Worm (Caenorhabditis elegans) whole organism, L4/young adult: Measurements from ENCODE around the gene srz-38.
"Not testable (repeated sequence)": the region's sequence is repeated elsewhere in the genome, so short reads cannot be mapped to it uniquely, and the experiment has no call there.

Experiments used
- W03F9.2 ChIP-seq: fragments of 150-350 bp; optimal IDR thresholded peaks from 2 replicates; lab custom pipeline; 2014; ENCODE audit warnings: missing biosample characterization, missing genetic modification characterization
- dao-5 ChIP-seq: sonication (generic microtip); optimal IDR thresholded peaks from 2 replicates; lab custom pipeline; 2016; ENCODE audit warnings: missing genotype, missing genetic modification characterization, moderate library complexity, missing compliant biosample characterization
- him-1 ChIP-seq: sonication (generic microtip); optimal IDR thresholded peaks from 2 replicates; lab custom pipeline; 2016; ENCODE audit warnings: missing genotype, missing genetic modification reagents, missing genetic modification characterization, missing compliant biosample characterization

The srz-38 gene

ce11 chrIV:16335037-16335436, at the start of gene srz-38:
Gene srz-38, plus strand, starts transcription at chrIV:16335337.
- no peak for TF ChIP-seq dao-5

- TF ChIP-seq him-1 (tag; lab: Kevin White, UChicago) (no peak), W03F9.2 (tag; lab: Kevin White, UChicago) (no peak), dao-5 (no peak)
Observed at ce11 chrIV:16290745-16291144, 44.4 kb upstream of the srz-38 start, which contains the start of gene srz-75. Gene srz-75, minus strand, starts transcription at chrIV:16290845.

- TF ChIP-seq him-1 (tag; lab: Kevin White, UChicago) (no peak), W03F9.2 (tag; lab: Kevin White, UChicago) (no peak), dao-5 (no peak)
Observed at ce11 chrIV:16293889-16294288, 41.2 kb upstream of the srz-38 start.

- TF ChIP-seq him-1 (tag; lab: Kevin White, UChicago) (no peak), dao-5 (no peak), W03F9.2 (tag; lab: Kevin White, UChicago) (no peak)
Observed at ce11 chrIV:16298851-16299250, 36.3 kb upstream of the srz-38 start, which contains the start of gene srz-72. Gene srz-72, plus strand, starts transcription at chrIV:16299151.

ce11 chrIV:16306918-16307317, 28.2 kb upstream of the srz-38 start:
- no peak for TF ChIP-seq him-1 (tag; lab: Kevin White, UChicago)
- TF ChIP-seq W03F9.2 (tag; lab: Kevin White, UChicago): no peak
- TF ChIP-seq dao-5: no peak

ce11 chrIV:16307925-16308324, 27.2 kb upstream of the srz-38 start, which contains the start of gene rac-2:
Gene rac-2, plus strand, starts transcription at chrIV:16308225.
- not testable (repeated sequence) for TF ChIP-seq dao-5; W03F9.2 (tag; lab: Kevin White, UChicago); him-1 (tag; lab: Kevin White, UChicago)

- no peak for TF ChIP-seq dao-5
- no peak for TF ChIP-seq him-1 (tag; lab: Kevin White, UChicago)
- TF ChIP-seq W03F9.2 (tag; lab: Kevin White, UChicago): no peak
Observed at ce11 chrIV:16310103-16310502, 25.0 kb upstream of the srz-38 start.

ce11 chrIV:16320410-16320809, 14.7 kb upstream of the srz-38 start, which contains the start of gene K03D3.5:
Gene K03D3.5, minus strand, starts transcription at chrIV:16320510.
- no peak for TF ChIP-seq dao-5
- TF ChIP-seq W03F9.2 (tag; lab: Kevin White, UChicago): no peak
- TF ChIP-seq him-1 (tag; lab: Kevin White, UChicago): no peak

- TF ChIP-seq W03F9.2 (tag; lab: Kevin White, UChicago) (no peak), dao-5 (no peak)
Observed at ce11 chrIV:16320866-16321265, 14.3 kb upstream of the srz-38 start, which contains the start of gene srz-61. Gene srz-61, plus strand, starts transcription at chrIV:16321166.

- TF ChIP-seq him-1 (tag; lab: Kevin White, UChicago): no peak
- no peak for TF ChIP-seq dao-5
- TF ChIP-seq W03F9.2 (tag; lab: Kevin White, UChicago): no peak
Observed at ce11 chrIV:16323373-16323772, 11.8 kb upstream of the srz-38 start, which contains the start of gene srz-104. Gene srz-104, plus strand, starts transcription at chrIV:16323673.

- TF ChIP-seq W03F9.2 (tag; lab: Kevin White, UChicago) (no peak), him-1 (tag; lab: Kevin White, UChicago) (no peak), dao-5 (no peak)
Observed at ce11 chrIV:16324589-16324988, 10.5 kb upstream of the srz-38 start, which contains the start of gene srz-105. Gene srz-105, plus strand, starts transcription at chrIV:16324889.

ce11 chrIV:16328519-16328918, 6.6 kb upstream of the srz-38 start, which contains the start of gene K03D3.2:
Gene K03D3.2, minus strand, starts transcription at chrIV:16328619.
- TF ChIP-seq him-1 (tag; lab: Kevin White, UChicago) (no peak), W03F9.2 (tag; lab: Kevin White, UChicago) (no peak), dao-5 (no peak)

ce11 chrIV:16329159-16329558, 6.0 kb upstream of the srz-38 start, which contains the start of gene srz-74:
Gene srz-74, plus strand, starts transcription at chrIV:16329459.
- no peak for TF ChIP-seq him-1 (tag; lab: Kevin White, UChicago)
- no peak for TF ChIP-seq dao-5
- no peak for TF ChIP-seq W03F9.2 (tag; lab: Kevin White, UChicago)

ce11 chrIV:16330508-16330907, 4.6 kb upstream of the srz-38 start:
- no peak for TF ChIP-seq dao-5
- TF ChIP-seq him-1 (tag; lab: Kevin White, UChicago): no peak
- TF ChIP-seq W03F9.2 (tag; lab: Kevin White, UChicago): no peak

- TF ChIP-seq W03F9.2 (tag; lab: Kevin White, UChicago) (no peak), him-1 (tag; lab: Kevin White, UChicago) (no peak), dao-5 (no peak)
Observed at ce11 chrIV:16332585-16332984, 2.6 kb upstream of the srz-38 start, which contains the start of gene srz-71. Gene srz-71, plus strand, starts transcription at chrIV:16332885.
